Worm (Caenorhabditis elegans) whole organism, L1 larva: ENCODE results near the gene col-44.

Source experiments
- irx-1 ChIP-seq: sonication (generic microtip); optimal IDR thresholded peaks from 2 replicates; lab custom pipeline; 2016; ENCODE audit warnings: missing genetic modification characterization, missing compliant biosample characterization
- lir-3 ChIP-seq: sonication (generic microtip); optimal IDR thresholded peaks from 2 replicates; lab custom pipeline; 2016; ENCODE audit warnings: mild to moderate bottlenecking, missing genetic modification characterization, moderate library complexity, missing compliant biosample characterization; ENCODE audit not compliant: poor library complexity
- nhr-237 ChIP-seq: fragments of 150-350 bp; optimal IDR thresholded peaks from 2 replicates; lab custom pipeline; 2014; ENCODE audit warnings: missing biosample characterization, missing genetic modification characterization
- nhr-77 ChIP-seq: fragments of 150-350 bp; optimal IDR thresholded peaks from 2 replicates; lab custom pipeline; 2014; ENCODE audit warnings: missing biosample characterization, missing genetic modification characterization
- skn-1 ChIP-seq: fragments of 150-350 bp; optimal IDR thresholded peaks from 2 replicates; lab custom pipeline; 2014; ENCODE audit warnings: missing biosample characterization, missing genetic modification characterization
- sptf-1 ChIP-seq: fragments of 150-350 bp; optimal IDR thresholded peaks from 2 replicates; lab custom pipeline; 2014; ENCODE audit warnings: missing biosample characterization, missing genetic modification characterization
- ztf-4 ChIP-seq: fragments of 150-350 bp; optimal IDR thresholded peaks from 2 replicates; lab custom pipeline; 2014; ENCODE audit warnings: missing biosample characterization, missing genetic modification characterization

DNA sequence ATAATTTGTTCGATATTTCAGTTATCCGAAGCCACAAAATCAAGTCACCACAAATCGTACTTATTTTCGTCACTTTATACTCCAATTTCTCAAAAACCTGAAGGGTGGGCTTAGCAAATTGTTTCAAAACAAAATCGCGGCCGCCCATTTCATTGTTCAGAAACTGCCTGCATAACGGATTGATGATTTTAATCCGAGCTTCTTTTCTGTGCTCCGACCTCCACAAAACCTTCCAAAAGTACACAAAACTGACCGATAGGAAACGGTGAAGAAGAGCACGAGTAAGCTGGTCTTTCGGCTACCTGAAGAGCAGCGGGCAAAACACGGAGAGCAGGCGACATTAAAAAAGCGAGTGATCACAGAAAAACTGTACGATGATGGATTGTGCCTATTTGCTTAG is 24.8 kb upstream of the col-44 start, which contains the start of gene R01E6.2:
- TF ChIP-seq ztf-4 (tag; lab: Kevin White, UChicago) (no peak), lir-3 (tag; lab: Kevin White, UChicago) (no peak), irx-1 (tag; lab: Kevin White, UChicago) (no peak), skn-1 (tag; lab: Kevin White, UChicago) (no peak), nhr-237 (tag; lab: Kevin White, UChicago) (no peak), nhr-77 (tag; lab: Kevin White, UChicago) (no peak), sptf-1 (tag; lab: Kevin White, UChicago) (no peak)
